Worm (Caenorhabditis elegans): ENCODE results near the gene acs-6.
A peak's percentile ranks its signal among the peaks of the same experiment; 100 is the strongest.

- TF ChIP-seq ceh-83 (GFP tag; optimal IDR thresholded peaks at IDR 0.05): peak; percentile 14
- TF ChIP-seq nhr-237 (tag; optimal IDR thresholded peaks at IDR 0.05): peak; percentile 37
- TF ChIP-seq ztf-11 (tag; optimal IDR thresholded peaks at IDR 0.05): no peak
- TF ChIP-seq unc-62 (GFP tag; optimal IDR thresholded peaks at IDR 0.05): peak; percentile 3
- TF ChIP-seq ces-1 (GFP tag; optimal IDR thresholded peaks at IDR 0.05): no peak
- TF ChIP-seq lin-13 (tag; optimal IDR thresholded peaks at IDR 0.05): peak; percentile 57
- no peak for TF ChIP-seq pha-4 (tag; optimal IDR thresholded peaks at IDR 0.05)
- no peak for TF ChIP-seq unc-39 (tag; optimal IDR thresholded peaks at IDR 0.05)
- no peak for TF ChIP-seq nhr-76 (tag; optimal IDR thresholded peaks at IDR 0.05)
- peak; percentile 24 for TF ChIP-seq mep-1 (tag; optimal IDR thresholded peaks at IDR 0.05)
- no peak for TF ChIP-seq sptf-1 (tag; optimal IDR thresholded peaks at IDR 0.05)
- TF ChIP-seq M03D4.4 (tag; optimal IDR thresholded peaks at IDR 0.05): no peak
- no peak for TF ChIP-seq elt-1 (tag; optimal IDR thresholded peaks at IDR 0.05; ENCODE audit: borderline replicate concordance, insufficient read depth)
- TF ChIP-seq bed-3 (GFP tag; optimal IDR thresholded peaks at IDR 0.05): no peak
Measured at ce11 chrII:7111657-7112049, 49.8 kb downstream of the acs-6 start, which contains the start of gene F10E7.5.
